Worm (Caenorhabditis elegans) whole organism, L3 larva: Measurements from ENCODE around the gene snr-4.

Experiments
- R02D3.7 ChIP-seq: fragments of 150-350 bp; optimal IDR thresholded peaks from 2 replicates; lab custom pipeline; 2014; ENCODE audit warnings: missing biosample characterization, missing genetic modification characterization
- ZK546.5 ChIP-seq: sonication (generic microtip); optimal IDR thresholded peaks from 2 replicates; lab custom pipeline; 2017; ENCODE audit warnings: missing biosample characterization, missing genetic modification characterization
- aly-2 ChIP-seq: fragments of 150-350 bp; optimal IDR thresholded peaks from 2 replicates; lab custom pipeline; 2014; ENCODE audit warnings: missing biosample characterization, missing genetic modification characterization
- ama-1 ChIP-seq: fragments of 150-350 bp; optimal IDR thresholded peaks from 2 replicates; lab custom pipeline; 2018
- ceh-16 ChIP-seq: sonication (generic microtip); optimal IDR thresholded peaks from 2 replicates; lab custom pipeline; 2017; ENCODE audit warnings: missing biosample characterization, missing genetic modification characterization
- ceh-28 ChIP-seq: fragments of 150-350 bp; optimal IDR thresholded peaks from 2 replicates; lab custom pipeline; 2014; ENCODE audit warnings: missing biosample characterization, missing genetic modification reagents, missing genetic modification characterization
- ceh-82 ChIP-seq: fragments of 150-350 bp; optimal IDR thresholded peaks from 2 replicates; lab custom pipeline; 2014; ENCODE audit warnings: missing biosample characterization, missing genetic modification characterization
- ceh-9 ChIP-seq: sonication (generic microtip); optimal IDR thresholded peaks from 2 replicates; lab custom pipeline; 2018; ENCODE audit warnings: missing biosample characterization, missing genetic modification characterization
- daf-12 ChIP-seq: fragments of 150-350 bp; optimal IDR thresholded peaks from 2 replicates; lab custom pipeline; 2014; ENCODE audit warnings: missing biosample characterization, missing genetic modification reagents, missing genetic modification characterization
- egl-27 ChIP-seq: sonication (generic microtip); optimal IDR thresholded peaks from 4 replicates; lab custom pipeline; 2017; ENCODE audit warnings: missing biosample characterization, missing genetic modification reagents, missing genetic modification characterization
- egl-5 ChIP-seq: fragments of 150-350 bp; optimal IDR thresholded peaks from 2 replicates; lab custom pipeline; 2017; ENCODE audit warnings: missing biosample characterization, missing genetic modification reagents, missing genetic modification characterization, inconsistent platforms
- elt-1 ChIP-seq: fragments of 150-350 bp; optimal IDR thresholded peaks from 2 replicates; lab custom pipeline; 2014; ENCODE audit warnings: missing biosample characterization, missing genetic modification characterization
- elt-2 ChIP-seq: sonication (generic microtip); optimal IDR thresholded peaks from 2 replicates; lab custom pipeline; 2016; ENCODE audit warnings: missing genetic modification reagents, mild to moderate bottlenecking, missing genetic modification characterization, missing compliant biosample characterization
- elt-3 ChIP-seq, 3 experiments: fragments of 150-350 bp in 1 of 3; sonication (generic microtip) in 2 of 3; optimal IDR thresholded peaks; 2 replicates in 2 of 3; 4 replicates in 1 of 3; lab custom pipeline; 2014 to 2017; ENCODE audit warnings: missing biosample characterization in 3 of 3, missing genetic modification characterization in 3 of 3
- eor-1 ChIP-seq, 2 experiments: fragments of 150-350 bp; optimal IDR thresholded peaks; 2 replicates each; lab custom pipeline; 2014 to 2018; ENCODE audit warnings: missing biosample characterization in 2 of 2, missing genetic modification characterization in 2 of 2
- fkh-2 ChIP-seq: fragments of 150-350 bp; optimal IDR thresholded peaks from 2 replicates; lab custom pipeline; 2014; ENCODE audit warnings: missing biosample characterization, missing genetic modification reagents, missing genetic modification characterization
- fos-1 ChIP-seq: fragments of 150-350 bp; optimal IDR thresholded peaks from 2 replicates; lab custom pipeline; 2014; ENCODE audit warnings: missing biosample characterization, missing genetic modification characterization
- hmg-11 ChIP-seq: sonication (generic microtip); optimal IDR thresholded peaks from 2 replicates; lab custom pipeline; 2016; ENCODE audit warnings: missing genetic modification characterization, missing compliant biosample characterization
- jun-1 ChIP-seq: fragments of 150-350 bp; optimal IDR thresholded peaks from 2 replicates; lab custom pipeline; 2014; ENCODE audit warnings: missing biosample characterization, missing genetic modification reagents, missing genetic modification characterization
- lin-15B ChIP-seq: fragments of 150-350 bp; optimal IDR thresholded peaks from 2 replicates; lab custom pipeline; 2014; ENCODE audit warnings: missing biosample characterization, missing genetic modification characterization
- lin-39 ChIP-seq: fragments of 150-350 bp; optimal IDR thresholded peaks from 2 replicates; lab custom pipeline; 2018; ENCODE audit warnings: missing biosample characterization, missing genetic modification reagents, missing genetic modification characterization
- lsy-12 ChIP-seq: sonication (generic microtip); optimal IDR thresholded peaks from 2 replicates; lab custom pipeline; 2016; ENCODE audit warnings: mild to moderate bottlenecking, missing genetic modification characterization, missing compliant biosample characterization
- mdl-1 ChIP-seq: fragments of 150-350 bp; optimal IDR thresholded peaks from 2 replicates; lab custom pipeline; 2014; ENCODE audit warnings: missing biosample characterization, missing genetic modification characterization
- mml-1 ChIP-seq: fragments of 150-350 bp; sonication (generic microtip); optimal IDR thresholded peaks from 3 replicates; lab custom pipeline; 2014; ENCODE audit warnings: missing biosample characterization, missing genetic modification characterization
- nfya-1 ChIP-seq: sonication (generic microtip); optimal IDR thresholded peaks from 2 replicates; lab custom pipeline; 2017; ENCODE audit warnings: missing genetic modification characterization, mild to moderate bottlenecking, missing compliant biosample characterization, antibody characterized with exemption, moderate library complexity; ENCODE audit not compliant: insufficient read depth
- nhr-11 ChIP-seq: fragments of 150-350 bp; optimal IDR thresholded peaks from 2 replicates; lab custom pipeline; 2014; ENCODE audit warnings: missing biosample characterization, missing genetic modification characterization
- nhr-12 ChIP-seq: fragments of 150-350 bp; optimal IDR thresholded peaks from 2 replicates; lab custom pipeline; 2014; ENCODE audit warnings: missing biosample characterization, missing genetic modification characterization
- nhr-23 ChIP-seq: fragments of 150-350 bp; optimal IDR thresholded peaks from 2 replicates; lab custom pipeline; 2014; ENCODE audit warnings: missing biosample characterization, missing genetic modification reagents, missing genetic modification characterization
- nhr-237 ChIP-seq: fragments of 150-350 bp; optimal IDR thresholded peaks from 2 replicates; lab custom pipeline; 2014; ENCODE audit warnings: missing biosample characterization, missing genetic modification characterization
- nhr-25 ChIP-seq: sonication (generic microtip); optimal IDR thresholded peaks from 2 replicates; lab custom pipeline; 2017; ENCODE audit warnings: missing biosample characterization, missing genetic modification characterization
- nhr-28 ChIP-seq: fragments of 150-350 bp; optimal IDR thresholded peaks from 2 replicates; lab custom pipeline; 2014; ENCODE audit warnings: missing biosample characterization, missing genetic modification characterization
- nhr-43 ChIP-seq: sonication (generic microtip); optimal IDR thresholded peaks from 2 replicates; lab custom pipeline; 2016; ENCODE audit warnings: mild to moderate bottlenecking, missing genetic modification characterization, missing compliant biosample characterization; ENCODE audit not compliant: poor library complexity, severe bottlenecking
- nhr-67 ChIP-seq: fragments of 150-350 bp; optimal IDR thresholded peaks from 2 replicates; lab custom pipeline; 2014; ENCODE audit warnings: missing biosample characterization, missing genetic modification characterization
- nhr-76 ChIP-seq: fragments of 150-350 bp; sonication (generic microtip); optimal IDR thresholded peaks from 5 replicates; lab custom pipeline; 2014; ENCODE audit warnings: missing biosample characterization, missing genetic modification characterization
- nhr-77 ChIP-seq: fragments of 150-350 bp; optimal IDR thresholded peaks from 2 replicates; lab custom pipeline; 2014; ENCODE audit warnings: missing biosample characterization, missing genetic modification characterization
- pha-4 ChIP-seq: fragments of 150-350 bp; optimal IDR thresholded peaks from 2 replicates; lab custom pipeline; 2014; ENCODE audit warnings: missing biosample characterization, missing genetic modification reagents, missing genetic modification characterization
- pqm-1 ChIP-seq: fragments of 150-350 bp; optimal IDR thresholded peaks from 2 replicates; lab custom pipeline; 2017; ENCODE audit warnings: missing biosample characterization, missing genetic modification characterization, inconsistent platforms
- sea-2 ChIP-seq: fragments of 150-350 bp; sonication (generic microtip); optimal IDR thresholded peaks from 4 replicates; lab custom pipeline; 2014; ENCODE audit warnings: missing biosample characterization, missing genetic modification reagents, missing genetic modification characterization
- skn-1 ChIP-seq: fragments of 150-350 bp; optimal IDR thresholded peaks from 2 replicates; lab custom pipeline; 2014; ENCODE audit warnings: missing biosample characterization, missing genetic modification characterization
- snpc-4 ChIP-seq: fragments of 150-350 bp; optimal IDR thresholded peaks from 2 replicates; lab custom pipeline; 2014; ENCODE audit warnings: missing biosample characterization, missing genetic modification characterization
- unc-39 ChIP-seq: sonication (generic microtip); optimal IDR thresholded peaks from 4 replicates; lab custom pipeline; 2017; ENCODE audit warnings: missing biosample characterization, missing genetic modification characterization
- ztf-11 ChIP-seq: fragments of 150-350 bp; optimal IDR thresholded peaks from 2 replicates; lab custom pipeline; 2014; ENCODE audit warnings: missing biosample characterization, missing genetic modification characterization
- ztf-4 ChIP-seq: fragments of 150-350 bp; optimal IDR thresholded peaks from 2 replicates; lab custom pipeline; 2014; ENCODE audit warnings: missing biosample characterization, missing genetic modification characterization

The snr-4 gene

ce11 chrV:12004501-12004940 lies 25.0 kb upstream of the snr-4 start:
- peak; percentile 4 for TF ChIP-seq jun-1
- TF ChIP-seq aly-2, result peak; percentile 77
- no peak for TF ChIP-seq ama-1
- peak; percentile 1 for TF ChIP-seq fos-1 (tag; lab: Kevin White, UChicago)
- peak; percentile 35 for TF ChIP-seq elt-2 (tag; lab: Kevin White, UChicago)
- TF ChIP-seq snpc-4 (tag; lab: Kevin White, UChicago), result no peak
- TF ChIP-seq ceh-28 (tag; lab: Kevin White, UChicago), result peak; percentile 43

- TF ChIP-seq snpc-4 (tag; lab: Kevin White, UChicago), result no peak
- TF ChIP-seq pha-4, result peak; percentile 54
- no peak for TF ChIP-seq egl-27
- no peak for TF ChIP-seq ceh-82 (tag; lab: Kevin White, UChicago)
- TF ChIP-seq lin-15B (tag; lab: Kevin White, UChicago), result no peak
- TF ChIP-seq egl-5 (tag; lab: Kevin White, UChicago), result no peak
- no peak for TF ChIP-seq lin-39 (tag; lab: Kevin White, UChicago)
- TF ChIP-seq nhr-23 (tag; lab: Kevin White, UChicago), result no peak
- no peak for TF ChIP-seq hmg-11 (tag; lab: Kevin White, UChicago)
- no peak for TF ChIP-seq nhr-77 (tag; lab: Kevin White, UChicago)
- no peak for TF ChIP-seq ZK546.5 (tag; lab: Kevin White, UChicago)
- TF ChIP-seq ceh-28 (tag; lab: Kevin White, UChicago), result no peak
- TF ChIP-seq sea-2 (GFP tag; lab: Kevin White, UChicago), result no peak
- TF ChIP-seq unc-39 (tag; lab: Kevin White, UChicago), result no peak
- no peak for TF ChIP-seq ztf-4 (tag; lab: Kevin White, UChicago)
- TF ChIP-seq ceh-16 (tag; lab: Kevin White, UChicago), result no peak
- TF ChIP-seq nhr-76 (tag; lab: Kevin White, UChicago), result no peak
- peak; percentile 94 for TF ChIP-seq pqm-1 (tag; lab: Kevin White, UChicago)
- TF ChIP-seq nhr-11 (tag; lab: Kevin White, UChicago), result no peak
- no peak for TF ChIP-seq ceh-9 (tag; lab: Kevin White, UChicago)
- no peak for TF ChIP-seq mdl-1 (tag; lab: Kevin White, UChicago)
- TF ChIP-seq fkh-2 (tag; lab: Kevin White, UChicago), result no peak
- TF ChIP-seq nhr-43 (tag; lab: Kevin White, UChicago), result no peak
- peak; percentile 93 for TF ChIP-seq elt-2 (tag; lab: Kevin White, UChicago)
- TF ChIP-seq ztf-11 (tag; lab: Kevin White, UChicago), result no peak
Observed at ce11 chrV:12002866-12003485, 23.5 kb upstream of the snr-4 start, which contains the start of gene cpr-9. TSS of gene cpr-9 (plus strand) at chrV:12003053.

- TF ChIP-seq lin-39 (tag; lab: Kevin White, UChicago) (peak; percentile 81), elt-3 (tag; optimal IDR thresholded peaks at IDR 0.05; lab: Kevin White, UChicago) (no peak), unc-39 (tag; lab: Kevin White, UChicago) (no peak), ceh-28 (tag; lab: Kevin White, UChicago) (peak; percentile 67), skn-1 (tag; lab: Kevin White, UChicago) (no peak), nhr-23 (tag; lab: Kevin White, UChicago) (peak; percentile 48), ama-1 (no peak), ztf-4 (tag; lab: Kevin White, UChicago) (peak; percentile 15), eor-1 (tag; optimal IDR thresholded peaks at IDR 0.05; lab: Kevin White, UChicago) (no peak), ceh-9 (tag; lab: Kevin White, UChicago) (no peak), nhr-237 (tag; lab: Kevin White, UChicago) (no peak), nhr-67 (tag; lab: Kevin White, UChicago) (no peak), nhr-12 (tag; lab: Kevin White, UChicago) (no peak), mdl-1 (tag; lab: Kevin White, UChicago) (no peak), elt-1 (no peak), nhr-77 (tag; lab: Kevin White, UChicago) (peak; percentile 36), nhr-11 (tag; lab: Kevin White, UChicago) (no peak), mml-1 (no peak), pha-4 (peak; percentile 79), sea-2 (GFP tag; lab: Kevin White, UChicago) (peak; percentile 60), nfya-1 (peak; percentile 78), ceh-16 (tag; lab: Kevin White, UChicago) (no peak), elt-2 (tag; lab: Kevin White, UChicago) (peak; percentile 94), ceh-82 (tag; lab: Kevin White, UChicago) (peak; percentile 61), nhr-25 (peak; percentile 71), nhr-43 (tag; lab: Kevin White, UChicago) (peak; percentile 91), ztf-11 (tag; lab: Kevin White, UChicago) (no peak), hmg-11 (tag; lab: Kevin White, UChicago) (peak; percentile 99), pqm-1 (tag; lab: Kevin White, UChicago) (peak; percentile 97), nhr-28 (tag; lab: Kevin White, UChicago) (no peak), lin-15B (tag; lab: Kevin White, UChicago) (no peak), fkh-2 (tag; lab: Kevin White, UChicago) (no peak), fos-1 (tag; lab: Kevin White, UChicago) (peak; percentile 62), daf-12 (tag; lab: Kevin White, UChicago) (no peak), egl-5 (tag; lab: Kevin White, UChicago) (peak; percentile 75), lsy-12 (peak; percentile 84), R02D3.7 (tag; lab: Kevin White, UChicago) (peak; percentile 64), ZK546.5 (tag; lab: Kevin White, UChicago) (no peak)
Observed at ce11 chrV:12001747-12002456, 22.4 kb upstream of the snr-4 start, which contains the start of gene gcy-33. TSS of gene gcy-33 (minus strand) at chrV:12001797.
